Worm (Caenorhabditis elegans) whole organism, L1 larva: ENCODE measurements around the gene C13G3.12.

Experiments
- C04F5.9 ChIP-seq: sonication (generic microtip); optimal IDR thresholded peaks from 2 replicates; lab custom pipeline; 2016; ENCODE audit warnings: missing genetic modification characterization, missing compliant biosample characterization
- C34B4.2 ChIP-seq: sonication (generic microtip); optimal IDR thresholded peaks from 2 replicates; lab custom pipeline; 2017; ENCODE audit warnings: mild to moderate bottlenecking, missing genetic modification characterization, missing compliant biosample characterization
- F16B12.6 ChIP-seq: fragments of 150-350 bp; optimal IDR thresholded peaks from 2 replicates; lab custom pipeline; 2014; ENCODE audit warnings: missing biosample characterization, missing genetic modification characterization
- alr-1 ChIP-seq: fragments of 200-800 bp; sonication (Bioruptor generic); optimal IDR thresholded peaks from 2 replicates; lab custom pipeline; 2018; ENCODE audit warnings: borderline replicate concordance, mild to moderate bottlenecking, missing genetic modification characterization, missing compliant biosample characterization
- aly-2 ChIP-seq: fragments of 150-350 bp; optimal IDR thresholded peaks from 2 replicates; lab custom pipeline; 2014; ENCODE audit warnings: missing biosample characterization, missing genetic modification characterization
- ama-1 ChIP-seq: fragments of 150-350 bp; optimal IDR thresholded peaks from 2 replicates; lab custom pipeline; 2014
- blmp-1 ChIP-seq: fragments of 150-350 bp; optimal IDR thresholded peaks from 2 replicates; lab custom pipeline; 2014; ENCODE audit warnings: missing biosample characterization, missing genetic modification characterization
- ceh-82 ChIP-seq, 3 experiments: fragments of 150-350 bp in 1 of 3; sonication (generic microtip) in 2 of 3; optimal IDR thresholded peaks; 2 replicates each; lab custom pipeline; 2014 to 2017; ENCODE audit warnings: missing biosample characterization in 3 of 3, missing genetic modification characterization in 3 of 3
- ceh-88 ChIP-seq: fragments of 200-800 bp; sonication (Bioruptor generic); IDR thresholded peaks from 2 replicates; pipeline ENCODE4 v1.3.6; 2022; ENCODE audit warnings: missing genetic modification characterization, missing compliant biosample characterization
- dsc-1 ChIP-seq: sonication (generic microtip); optimal IDR thresholded peaks from 2 replicates; lab custom pipeline; 2016; ENCODE audit warnings: mild to moderate bottlenecking, missing genetic modification characterization, missing compliant biosample characterization
- efl-1 ChIP-seq, 4 experiments: fragments of 150-350 bp; optimal IDR thresholded peaks in 3 of 4; peaks in 1 of 4; 1 replicate in 1 of 4; 2 replicates in 3 of 4; lab custom pipeline; 2014; ENCODE audit warnings: missing biosample characterization in 2 of 4, missing genetic modification characterization in 2 of 4, missing genetic modification reagents in 2 of 4
- egl-27 ChIP-seq, 2 experiments: fragments of 150-350 bp in 1 of 2; sonication (generic microtip); optimal IDR thresholded peaks; 3 replicates each; lab custom pipeline; 2017 to 2018; ENCODE audit warnings: missing biosample characterization in 2 of 2, missing genetic modification characterization in 2 of 2, missing genetic modification reagents in 2 of 2
- elt-2 ChIP-seq: sonication (generic microtip); optimal IDR thresholded peaks from 2 replicates; lab custom pipeline; 2016; ENCODE audit warnings: missing genetic modification characterization, mild to moderate bottlenecking, inconsistent platforms, missing compliant biosample characterization, missing genetic modification reagents
- elt-3 ChIP-seq, 6 experiments: fragments of 150-350 bp in 1 of 6; sonication (generic microtip); optimal IDR thresholded peaks; 2 replicates each; lab custom pipeline; 2017 to 2018; ENCODE audit warnings: missing biosample characterization in 6 of 6, missing genetic modification characterization in 6 of 6, inconsistent platforms in 1 of 6
- fkh-10 ChIP-seq: sonication (generic microtip); optimal IDR thresholded peaks from 2 replicates; lab custom pipeline; 2017; ENCODE audit warnings: missing biosample characterization, missing genetic modification reagents, missing genetic modification characterization
- fkh-4 ChIP-seq: sonication (generic microtip); optimal IDR thresholded peaks from 2 replicates; lab custom pipeline; 2016; ENCODE audit warnings: missing compliant biosample characterization, missing genetic modification characterization, borderline replicate concordance
- jun-1 ChIP-seq: fragments of 150-350 bp; optimal IDR thresholded peaks from 2 replicates; lab custom pipeline; 2014; ENCODE audit warnings: missing biosample characterization, missing genetic modification reagents, missing genetic modification characterization
- lin-14 ChIP-seq: fragments of 200-800 bp; sonication (Bioruptor generic); optimal IDR thresholded peaks from 2 replicates; lab custom pipeline; 2018; ENCODE audit warnings: mild to moderate bottlenecking, missing genetic modification characterization, moderate library complexity, missing compliant biosample characterization
- lin-15B ChIP-seq: fragments of 150-350 bp; sonication (generic microtip); optimal IDR thresholded peaks from 3 replicates; lab custom pipeline; 2014; ENCODE audit warnings: missing biosample characterization, missing genetic modification characterization
- lin-39 ChIP-seq: fragments of 150-350 bp; optimal IDR thresholded peaks from 2 replicates; lab custom pipeline; 2014; ENCODE audit warnings: missing biosample characterization, missing genetic modification reagents, missing genetic modification characterization
- mab-9 ChIP-seq: fragments of 200-800 bp; sonication (Bioruptor generic); IDR thresholded peaks from 2 replicates; pipeline ENCODE4 v1.3.6; 2022; ENCODE audit warnings: missing genetic modification reagents, missing genetic modification characterization, missing compliant biosample characterization
- mdl-1 ChIP-seq, 2 experiments: fragments of 150-350 bp; optimal IDR thresholded peaks; 2 replicates each; lab custom pipeline; 2014 to 2017; ENCODE audit warnings: missing biosample characterization in 2 of 2, missing genetic modification characterization in 2 of 2, inconsistent platforms in 1 of 2
- mef-2 ChIP-seq: fragments of 150-350 bp; optimal IDR thresholded peaks from 2 replicates; lab custom pipeline; 2014; ENCODE audit warnings: missing biosample characterization, missing genetic modification characterization
- nhr-12 ChIP-seq: sonication (generic microtip); optimal IDR thresholded peaks from 2 replicates; lab custom pipeline; 2017; ENCODE audit warnings: missing biosample characterization, missing genetic modification characterization
- nhr-20 ChIP-seq: sonication (generic microtip); optimal IDR thresholded peaks from 2 replicates; lab custom pipeline; 2016; ENCODE audit warnings: mild to moderate bottlenecking, missing genetic modification characterization, missing compliant biosample characterization
- nhr-71 ChIP-seq: sonication (generic microtip); optimal IDR thresholded peaks from 2 replicates; lab custom pipeline; 2016; ENCODE audit warnings: mild to moderate bottlenecking, missing genetic modification characterization, moderate library complexity, missing compliant biosample characterization
- nhr-77 ChIP-seq: fragments of 150-350 bp; optimal IDR thresholded peaks from 2 replicates; lab custom pipeline; 2014; ENCODE audit warnings: missing biosample characterization, missing genetic modification characterization
- nhr-84 ChIP-seq: sonication (generic microtip); optimal IDR thresholded peaks from 2 replicates; lab custom pipeline; 2017; ENCODE audit warnings: missing biosample characterization, missing genetic modification characterization
- nhr-85 ChIP-seq: sonication (generic microtip); peaks from one replicate; lab custom pipeline; 2016; ENCODE audit warnings: missing genetic modification characterization, inconsistent platforms, missing compliant biosample characterization
- skn-1 ChIP-seq: fragments of 150-350 bp; optimal IDR thresholded peaks from 2 replicates; lab custom pipeline; 2014; ENCODE audit warnings: missing biosample characterization, missing genetic modification characterization
- snu-23 ChIP-seq: sonication (generic microtip); optimal IDR thresholded peaks from 2 replicates; lab custom pipeline; 2016; ENCODE audit warnings: missing genetic modification characterization, missing compliant biosample characterization
- sox-4 ChIP-seq: sonication (generic microtip); optimal IDR thresholded peaks from 2 replicates; lab custom pipeline; 2016; ENCODE audit warnings: missing genetic modification characterization, missing compliant biosample characterization
- sptf-1 ChIP-seq: fragments of 150-350 bp; optimal IDR thresholded peaks from 2 replicates; lab custom pipeline; 2014; ENCODE audit warnings: missing biosample characterization, missing genetic modification characterization
- sup-37 ChIP-seq: fragments of 200-800 bp; sonication (Bioruptor generic); optimal IDR thresholded peaks from 2 replicates; lab custom pipeline; 2018; ENCODE audit warnings: mild to moderate bottlenecking, missing genetic modification characterization, missing compliant biosample characterization
- tlp-1 ChIP-seq: fragments of 150-350 bp; optimal IDR thresholded peaks from 2 replicates; lab custom pipeline; 2014; ENCODE audit warnings: missing biosample characterization, missing genetic modification characterization
- unc-130 ChIP-seq: fragments of 150-350 bp; optimal IDR thresholded peaks from 2 replicates; lab custom pipeline; 2017; ENCODE audit warnings: missing biosample characterization, missing genetic modification characterization, inconsistent platforms
- unc-30 ChIP-seq: sonication (generic microtip); optimal IDR thresholded peaks from 2 replicates; lab custom pipeline; 2017; ENCODE audit warnings: missing biosample characterization, missing genetic modification characterization
- unc-62 ChIP-seq: fragments of 150-350 bp; optimal IDR thresholded peaks from 2 replicates; lab custom pipeline; 2014; ENCODE audit warnings: missing biosample characterization, missing genetic modification reagents, missing genetic modification characterization
- unc-86 ChIP-seq: sonication (generic microtip); optimal IDR thresholded peaks from 2 replicates; lab custom pipeline; 2016; ENCODE audit warnings: missing genetic modification characterization, missing compliant biosample characterization
- zag-1 ChIP-seq: fragments of 150-350 bp; optimal IDR thresholded peaks from 2 replicates; lab custom pipeline; 2014; ENCODE audit warnings: missing biosample characterization, missing genetic modification characterization
- ztf-11 ChIP-seq, 2 experiments: sonication (generic microtip); optimal IDR thresholded peaks; 2 replicates each; lab custom pipeline; 2016 to 2017; ENCODE audit warnings: missing genetic modification characterization in 2 of 2, missing biosample characterization in 1 of 2, missing compliant biosample characterization in 1 of 2

The C13G3.12 gene

DNA sequence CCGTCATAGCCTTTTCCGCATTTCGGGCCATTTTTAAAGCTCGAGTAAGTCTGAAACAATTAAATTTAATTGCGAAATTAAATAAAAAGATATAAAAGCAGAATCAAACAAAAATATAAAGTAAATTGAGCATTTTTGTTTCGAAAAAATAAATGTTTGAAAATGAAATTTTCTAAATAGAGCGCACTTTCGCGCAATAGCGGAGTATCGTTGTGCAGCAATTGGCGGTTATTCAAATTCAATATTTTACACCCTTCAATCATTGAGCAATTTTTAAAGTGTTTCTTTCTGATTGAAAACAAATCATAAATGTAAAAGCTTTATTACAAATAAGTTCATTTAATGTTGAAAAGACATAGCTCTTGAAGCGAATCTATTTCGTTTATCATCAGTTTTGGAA, 22.1 kb downstream of the C13G3.12 start, which contains the start of gene isy-1 (continued):
- TF ChIP-seq unc-30: no peak
- TF ChIP-seq elt-2 (tag; lab: Kevin White, UChicago): no peak
- peak in 1 of 2 experiments; percentile 53 for TF ChIP-seq mdl-1 (tag; optimal IDR thresholded peaks at IDR 0.05; lab: Kevin White, UChicago)
- TF ChIP-seq nhr-12 (tag; lab: Kevin White, UChicago): no peak
- no peak for TF ChIP-seq ceh-88 (GFP tag; lab: Robert Waterston, UW)
- TF ChIP-seq fkh-10: peak; percentile 26
- TF ChIP-seq efl-1 (optimal IDR thresholded peaks at IDR 0.05; lab: Kevin White, UChicago): peak; percentile 90 to 96
- peak; percentile 95 to 99 for TF ChIP-seq efl-1 (GFP tag; optimal IDR thresholded peaks at IDR 0.05 in 1 of 2; lab: Kevin White, UChicago)
- TF ChIP-seq lin-14 (GFP tag; lab: Kevin White, UChicago): peak; percentile 76
- peak; percentile 45 for TF ChIP-seq unc-86 (tag; lab: Kevin White, UChicago)
- no peak for TF ChIP-seq egl-27 (tag; optimal IDR thresholded peaks at IDR 0.05; lab: Kevin White, UChicago)
- no peak for TF ChIP-seq C34B4.2 (tag; lab: Kevin White, UChicago)
- TF ChIP-seq alr-1: no peak
- no peak for TF ChIP-seq fkh-4 (tag; lab: Kevin White, UChicago)
- TF ChIP-seq nhr-20: peak; percentile 74
- TF ChIP-seq mef-2 (tag; lab: Kevin White, UChicago): no peak
- peak; percentile 23 for TF ChIP-seq jun-1 (tag; lab: Kevin White, UChicago)
- peak; percentile 91 for TF ChIP-seq lin-15B
- TF ChIP-seq nhr-77: peak; percentile 33
- TF ChIP-seq nhr-84 (tag; lab: Kevin White, UChicago): no peak
- peak; percentile 43 for TF ChIP-seq unc-130 (tag; lab: Kevin White, UChicago)
- peak; percentile 42 for TF ChIP-seq sox-4 (tag; lab: Kevin White, UChicago)
- peak; percentile 88 for TF ChIP-seq skn-1
- no peak for TF ChIP-seq sptf-1 (tag; lab: Kevin White, UChicago)
- TF ChIP-seq zag-1 (tag; lab: Kevin White, UChicago): no peak
- no peak for TF ChIP-seq unc-62 (GFP tag; lab: Kevin White, UChicago)
- no peak for TF ChIP-seq tlp-1 (tag; lab: Kevin White, UChicago)
- TF ChIP-seq sup-37 (GFP tag; lab: Kevin White, UChicago): no peak
- no peak for TF ChIP-seq lin-39 (tag; lab: Kevin White, UChicago)
- TF ChIP-seq C04F5.9 (tag; lab: Kevin White, UChicago): no peak
- TF ChIP-seq blmp-1 (tag; lab: Kevin White, UChicago): peak; percentile 93
- TF ChIP-seq mab-9 (GFP tag; lab: Robert Waterston, UW): no peak
- TF ChIP-seq, all 84 proteins: peak for 41

DNA sequence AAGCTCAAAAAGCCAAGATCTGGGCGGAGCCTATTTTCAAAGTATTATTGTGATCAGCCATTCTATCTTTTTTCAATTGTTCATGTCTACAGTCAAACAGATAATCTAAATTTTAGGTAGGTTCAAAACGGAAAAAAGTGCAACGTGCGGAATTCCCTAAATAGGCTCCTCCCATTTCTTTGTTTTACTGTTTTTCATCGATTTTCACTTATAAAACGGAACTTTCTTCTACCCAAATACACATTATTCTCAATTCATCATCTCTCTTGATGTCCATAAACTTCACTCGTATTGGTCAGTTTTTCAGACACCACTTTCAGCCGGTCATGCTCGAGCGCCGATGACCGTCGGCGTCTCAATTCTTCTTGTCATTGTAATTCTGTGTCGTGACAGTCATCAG, 23.9 kb downstream of the C13G3.12 start, which contains the start of gene F53B7.7:
F53B7.7 (plus strand) TSS at position 301 of the 400 bp plus-strand sequence.
- no peak for TF ChIP-seq nhr-71 (tag; lab: Kevin White, UChicago)
- TF ChIP-seq nhr-85 (tag; lab: Kevin White, UChicago): peak; percentile 53

DNA sequence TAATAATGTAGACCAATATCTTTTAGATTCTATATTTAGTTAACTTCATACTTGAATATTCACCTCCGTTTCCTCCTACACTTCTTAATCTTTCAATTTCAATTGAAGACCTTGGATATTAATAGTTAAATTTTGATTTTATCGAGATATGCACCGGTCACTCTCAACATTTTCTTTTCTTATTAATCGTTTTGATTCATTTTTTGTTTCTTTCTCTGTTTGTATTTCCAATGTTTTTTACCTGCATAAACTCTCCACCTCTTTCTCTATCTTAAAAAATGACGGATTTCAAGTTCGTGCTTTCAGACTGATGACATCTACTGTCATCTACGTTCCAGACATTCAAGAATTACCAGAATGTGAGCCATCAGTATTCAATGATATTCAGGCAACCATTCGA, 30.9 kb downstream of the C13G3.12 start, which contains the start of gene frpr-9:
frpr-9 (plus strand) TSS at position 301 of the 400 bp plus-strand sequence.
- TF ChIP-seq egl-27 (tag; optimal IDR thresholded peaks at IDR 0.05; lab: Kevin White, UChicago) (no peak), ama-1 (no peak), mef-2 (tag; lab: Kevin White, UChicago) (no peak), snu-23 (no peak), skn-1 (no peak), elt-3 (tag; optimal IDR thresholded peaks at IDR 0.05; lab: Kevin White, UChicago) (no peak), tlp-1 (tag; lab: Kevin White, UChicago) (no peak), ztf-11 (tag; optimal IDR thresholded peaks at IDR 0.05; lab: Kevin White, UChicago) (no peak), zag-1 (tag; lab: Kevin White, UChicago) (no peak), F16B12.6 (tag; lab: Kevin White, UChicago) (no peak), nhr-12 (tag; lab: Kevin White, UChicago) (no peak), nhr-85 (tag; lab: Kevin White, UChicago) (no peak), aly-2 (no peak), dsc-1 (tag; lab: Kevin White, UChicago) (no peak), unc-86 (tag; lab: Kevin White, UChicago) (no peak), blmp-1 (tag; lab: Kevin White, UChicago) (no peak), ceh-82 (tag; optimal IDR thresholded peaks at IDR 0.05; lab: Kevin White, UChicago) (no peak), sox-4 (tag; lab: Kevin White, UChicago) (no peak)
